Fruit fly (Drosophila melanogaster): ENCODE measurements around the gene CG17721.
A peak's percentile ranks its signal among the peaks of the same experiment; 100 is the strongest.

The CG17721 gene

DNA sequence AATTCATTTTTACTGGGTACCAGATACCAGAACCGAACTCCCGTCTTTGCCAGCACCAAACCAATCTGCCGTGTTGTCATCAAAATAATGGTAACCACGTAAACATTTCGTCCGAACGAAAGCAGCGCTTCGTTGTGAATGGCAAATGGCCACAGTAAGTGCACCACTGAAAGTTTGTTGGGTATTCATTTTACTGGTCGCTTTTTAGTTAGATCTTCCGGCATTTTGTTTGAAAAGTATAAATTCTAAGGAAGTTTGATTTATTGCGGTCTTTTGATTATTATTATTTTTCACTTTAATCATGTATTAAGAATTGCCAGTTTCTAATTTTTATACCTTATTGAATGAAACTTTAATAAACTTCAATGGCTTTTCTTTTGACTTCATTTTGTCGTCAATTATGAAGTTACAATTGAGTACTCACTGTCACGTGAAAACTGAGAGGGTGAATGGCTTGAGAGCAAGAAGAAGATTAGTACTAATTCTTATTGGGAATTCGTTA lies 20.4 kb upstream of the CG17721 start, which contains the start of gene ZnT86D (continued):
- TF ChIP-seq Side (GFP tag; optimal IDR thresholded peaks at IDR 0.05) = peak; percentile 13
- 0 out of 2 replicates have a peak, but pooled peaks have one; percentile 12 for TF ChIP-seq CG14014 (GFP tag; IDR thresholded peaks at IDR 0.05)
- no peak for TF ChIP-seq ssp (GFP tag; IDR thresholded peaks at IDR 0.05)
- TF ChIP-seq eyg (GFP tag; optimal IDR thresholded peaks at IDR 0.05) = peak; percentile 27
- TF ChIP-seq CG18619 (GFP tag; optimal IDR thresholded peaks at IDR 0.05) = peak; percentile 62
- TF ChIP-seq CG7963 (GFP tag; IDR thresholded peaks at IDR 0.05; ENCODE audit: partially characterized antibody) = no peak
- peak; percentile 68 for TF ChIP-seq NC2β (GFP tag; optimal IDR thresholded peaks at IDR 0.05)
- peak; percentile 67 for TF ChIP-seq CG13296 (GFP tag; optimal IDR thresholded peaks at IDR 0.05)
- TF ChIP-seq PHDP (tag; optimal IDR thresholded peaks at IDR 0.05) = peak; percentile 69
- TF ChIP-seq Deaf1 (tag; optimal IDR thresholded peaks at IDR 0.05) = peak; percentile 34
- peak; percentile 63 for TF ChIP-seq lilli (GFP tag; optimal IDR thresholded peaks at IDR 0.05)
- peak; percentile 67 for TF ChIP-seq CG34376 (GFP tag; optimal IDR thresholded peaks at IDR 0.05)
- TF ChIP-seq nom (GFP tag; optimal IDR thresholded peaks at IDR 0.05) = peak; percentile 35
- TF ChIP-seq CG1832 (GFP tag; optimal IDR thresholded peaks at IDR 0.05) = no peak
- TF ChIP-seq Myb (GFP tag; optimal IDR thresholded peaks at IDR 0.05) = peak; percentile 38
- TF ChIP-seq sens (GFP tag) = peak; percentile 90
- peak; percentile 79 for TF ChIP-seq CG13424 (tag; optimal IDR thresholded peaks at IDR 0.05)
- TF ChIP-seq CG16815 (GFP tag; optimal IDR thresholded peaks at IDR 0.05) = peak; percentile 49
- TF ChIP-seq CG16863 (GFP tag; optimal IDR thresholded peaks at IDR 0.05) = peak; percentile 30
- no peak for TF ChIP-seq Spps (tag; optimal IDR thresholded peaks at IDR 0.05)
- TF ChIP-seq CG3995 (GFP tag; optimal IDR thresholded peaks at IDR 0.05) = peak; percentile 75
- TF ChIP-seq CG7839 (tag; optimal IDR thresholded peaks at IDR 0.05) = peak; percentile 71
- TF ChIP-seq CG8089 (GFP tag; optimal IDR thresholded peaks at IDR 0.05) = no peak
- TF ChIP-seq CG12155 (GFP tag; optimal IDR thresholded peaks at IDR 0.05) = peak; percentile 58
- no peak for TF ChIP-seq tna (GFP tag; IDR thresholded peaks at IDR 0.05; ENCODE audit: partially characterized antibody)
- TF ChIP-seq maf-S (GFP tag; optimal IDR thresholded peaks at IDR 0.05) = peak; percentile 11
- no peak for TF ChIP-seq zen2 (GFP tag; IDR thresholded peaks at IDR 0.05; ENCODE audit: partially characterized antibody)
- peak; percentile 37 for TF ChIP-seq CG4424 (GFP tag; optimal IDR thresholded peaks at IDR 0.05)
- peak; percentile 24; the same call in 1 of the 3 replicates for TF ChIP-seq CG7357 (GFP tag; IDR thresholded peaks at IDR 0.05)
- TF ChIP-seq slp2 (GFP tag; optimal IDR thresholded peaks at IDR 0.05) = peak; percentile 35
- no peak for TF ChIP-seq CG4360 (GFP tag; IDR thresholded peaks at IDR 0.05)
- peak; percentile 20 for TF ChIP-seq CG1529 (GFP tag; optimal IDR thresholded peaks at IDR 0.05)
- TF ChIP-seq pzg (GFP tag; optimal IDR thresholded peaks at IDR 0.05) = peak; percentile 64
- peak; percentile 61 for TF ChIP-seq CG15514 (GFP tag; optimal IDR thresholded peaks at IDR 0.05)
- peak; percentile 11 for TF ChIP-seq CG13624 (GFP tag; optimal IDR thresholded peaks at IDR 0.05)
- TF ChIP-seq CG2678 (tag; optimal IDR thresholded peaks at IDR 0.05) = peak; percentile 83
- peak; percentile 75 for TF ChIP-seq HLH54F (GFP tag; optimal IDR thresholded peaks at IDR 0.05)
- 0 out of 3 replicates have a peak, but pooled peaks have one; percentile 55 for TF ChIP-seq ci (GFP tag; IDR thresholded peaks at IDR 0.05)
- TF ChIP-seq CG7987 (GFP tag; optimal IDR thresholded peaks at IDR 0.05) = peak; percentile 4
- peak; percentile 17 for TF ChIP-seq CG13123 (GFP tag; optimal IDR thresholded peaks at IDR 0.05)
- peak; percentile 12 for TF ChIP-seq dmrt11E (tag; optimal IDR thresholded peaks at IDR 0.05)
- peak; percentile 22 for TF ChIP-seq CG1647 (GFP tag; optimal IDR thresholded peaks at IDR 0.05)
- TF ChIP-seq stc (GFP tag; IDR thresholded peaks at IDR 0.05) = no peak
- peak; percentile 72 for TF ChIP-seq CG11504 (tag; optimal IDR thresholded peaks at IDR 0.05)
- peak; percentile 77 for TF ChIP-seq MBD-R2 (GFP tag; IDR thresholded peaks at IDR 0.05)
- peak; percentile 50 for TF ChIP-seq Bteb2 (GFP tag; optimal IDR thresholded peaks at IDR 0.05)
- peak; percentile 70 for TF ChIP-seq B-H2 (GFP tag; optimal IDR thresholded peaks at IDR 0.05)
- no peak for TF ChIP-seq CG17186 (GFP tag; optimal IDR thresholded peaks at IDR 0.05)
- TF ChIP-seq cas (GFP tag; IDR thresholded peaks at IDR 0.05) = no peak
- peak; percentile 61 for TF ChIP-seq Rfx (GFP tag; IDR thresholded peaks at IDR 0.05)
- peak; percentile 55 for TF ChIP-seq sd (tag; optimal IDR thresholded peaks at IDR 0.05)
